Worm (Caenorhabditis elegans) whole organism, dauer: ENCODE results near the gene fbxc-22.

Source experiments
- unc-62 ChIP-seq: sonication (generic microtip); optimal IDR thresholded peaks from 2 replicates; lab custom pipeline; 2017; ENCODE audit warnings: missing biosample characterization, missing genetic modification reagents, missing genetic modification characterization

fbxc-22 gene

ce11 chrII:1691011-1691410 lies at the start of gene fbxc-22:
Gene fbxc-22, minus strand, starts transcription at chrII:1691111.
- no peak for TF ChIP-seq unc-62 (GFP tag; lab: Kevin White, UChicago)

DNA sequence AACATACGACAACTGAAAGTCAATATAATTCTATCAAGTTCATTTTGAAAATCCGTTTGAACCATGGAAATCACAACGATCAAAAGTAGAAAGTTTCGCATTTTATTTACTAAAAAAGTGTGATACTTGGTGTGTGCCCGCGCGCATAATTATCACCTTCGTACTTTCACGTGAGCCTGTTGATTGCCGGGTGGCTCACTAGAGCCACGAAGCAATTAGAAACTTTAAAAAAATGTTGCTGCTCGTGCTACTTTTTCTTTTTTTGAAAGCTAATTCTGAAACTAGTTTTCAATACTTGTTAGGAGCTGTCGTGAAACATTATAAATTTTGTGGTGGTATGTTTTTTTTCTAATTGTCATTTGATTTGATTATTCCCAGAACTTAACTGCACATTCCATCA lies 47.9 kb upstream of the fbxc-22 start, which contains the start of the genes irld-9 and irld-33:
irld-9 (minus strand) TSS at position 101 of the 400 bp plus-strand sequence.
irld-33 (plus strand) TSS at position 209 of the 400 bp plus-strand sequence.
- TF ChIP-seq unc-62 (GFP tag; lab: Kevin White, UChicago) = no peak

- TF ChIP-seq unc-62 (GFP tag; lab: Kevin White, UChicago) = no peak
Observed at ce11 chrII:1736353-1736752, 45.4 kb upstream of the fbxc-22 start, which contains the start of gene ceh-83. Gene ceh-83, minus strand, starts transcription at chrII:1736533.

ce11 chrII:1735145-1735544 lies 44.2 kb upstream of the fbxc-22 start:
- TF ChIP-seq unc-62 (GFP tag; lab: Kevin White, UChicago) = no peak

ce11 chrII:1731932-1732331 lies 41.0 kb upstream of the fbxc-22 start, which contains the start of gene ceh-82:
Gene ceh-82, plus strand, starts transcription at chrII:1732232.
- no peak for TF ChIP-seq unc-62 (GFP tag; lab: Kevin White, UChicago)

DNA sequence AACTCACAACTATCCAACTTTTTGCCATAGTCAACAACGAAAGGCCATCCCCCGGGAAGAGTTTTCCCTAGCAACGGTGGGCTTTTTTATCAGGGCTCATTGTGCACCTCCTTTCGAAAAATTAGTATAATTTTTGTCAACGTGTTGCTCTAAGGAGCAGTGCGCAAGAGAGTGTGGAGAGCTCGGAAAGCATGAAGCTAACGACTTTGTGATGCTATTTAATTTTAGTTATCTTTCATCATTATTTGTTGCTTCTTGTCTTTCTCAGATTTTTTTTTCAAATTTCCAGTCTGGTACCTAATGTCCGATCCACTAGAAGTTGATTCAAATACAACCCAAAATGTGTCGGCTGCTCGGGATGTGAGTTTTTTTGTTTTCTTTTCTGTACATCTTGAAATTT lies 39.2 kb upstream of the fbxc-22 start, which contains the start of gene ceh-81:
ceh-81 (plus strand) TSS at position 301 of the 400 bp plus-strand sequence.
- no peak for TF ChIP-seq unc-62 (GFP tag; lab: Kevin White, UChicago)

DNA sequence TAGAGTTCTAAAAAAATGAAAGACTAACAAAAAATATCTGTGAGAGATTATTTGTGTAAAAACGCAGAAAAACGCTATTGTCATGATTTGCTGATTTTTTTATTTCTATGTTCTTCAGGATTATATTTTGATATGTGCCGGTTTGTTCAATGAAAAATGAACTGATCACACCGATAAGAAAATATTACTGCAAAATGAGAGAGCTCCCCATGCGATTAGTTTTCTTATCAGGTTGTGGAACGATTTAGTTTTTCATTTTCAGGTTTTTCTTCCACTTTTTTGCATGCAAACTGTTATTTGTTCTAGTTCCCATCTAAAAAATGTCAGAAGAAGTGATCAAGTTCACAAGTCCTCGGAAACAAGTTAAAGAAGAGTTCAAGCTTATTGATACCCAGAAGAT lies 37.3 kb upstream of the fbxc-22 start, which contains the start of gene btb-9:
btb-9 (plus strand) TSS at position 254 of the 400 bp plus-strand sequence.
- TF ChIP-seq unc-62 (GFP tag; lab: Kevin White, UChicago) = no peak

DNA sequence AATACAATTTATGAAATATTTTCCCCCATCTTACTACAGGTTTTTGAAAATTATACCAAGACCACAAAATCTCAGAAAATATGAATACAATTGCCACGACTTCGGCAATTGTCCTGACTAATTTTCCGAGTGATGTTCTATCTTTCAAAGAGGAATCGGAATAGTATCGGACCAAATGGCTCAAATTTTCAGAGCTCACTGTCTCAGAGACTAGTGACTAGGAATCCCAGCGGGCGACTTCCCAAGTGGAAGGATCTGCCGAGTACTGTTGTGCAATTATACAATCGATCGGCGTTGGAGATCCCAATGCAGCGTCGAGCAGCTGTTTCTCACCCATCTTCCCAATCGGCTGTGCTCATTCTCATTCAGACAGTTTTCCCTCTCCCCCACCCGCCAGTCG lies 34.8 kb upstream of the fbxc-22 start, which contains the start of gene F45C12.17:
F45C12.17 (plus strand) TSS at position 377 of the 400 bp plus-strand sequence.
- no peak for TF ChIP-seq unc-62 (GFP tag; lab: Kevin White, UChicago)

ce11 chrII:1724314-1724713 lies 33.4 kb upstream of the fbxc-22 start, which contains the start of gene fbxb-11:
Gene fbxb-11, plus strand, starts transcription at chrII:1724614.
- no peak for TF ChIP-seq unc-62 (GFP tag; lab: Kevin White, UChicago)

DNA sequence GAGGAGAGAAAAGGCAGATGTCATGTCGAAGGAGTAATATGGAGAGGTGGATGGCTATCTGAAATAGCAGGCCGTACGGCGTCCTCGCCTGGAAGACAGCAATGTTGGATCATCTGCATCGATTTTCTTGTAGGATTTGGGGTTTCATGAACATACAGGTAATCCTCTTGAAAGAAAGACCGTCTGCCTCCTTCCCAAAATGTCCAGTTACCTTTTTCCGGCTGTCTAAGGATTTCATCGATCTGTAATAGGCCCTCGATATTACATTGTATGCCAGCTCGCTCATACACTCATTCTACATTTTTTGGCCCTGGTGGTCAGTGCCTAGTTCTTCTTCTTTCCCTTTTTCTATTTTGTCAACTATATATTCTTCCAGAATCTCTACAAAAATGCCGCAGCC lies 31.5 kb upstream of the fbxc-22 start, which contains the start of the genes fbxb-5 and btb-8:
fbxb-5 (minus strand) TSS at position 101 of the 400 bp plus-strand sequence.
btb-8 (plus strand) TSS at position 377 of the 400 bp plus-strand sequence.
- no peak for TF ChIP-seq unc-62 (GFP tag; lab: Kevin White, UChicago)

- TF ChIP-seq unc-62 (GFP tag; lab: Kevin White, UChicago) = no peak
Observed at ce11 chrII:1719153-1719552, 28.2 kb upstream of the fbxc-22 start, which contains the start of gene fbxb-48. Gene fbxb-48, minus strand, starts transcription at chrII:1719253.

ce11 chrII:1714772-1715353 lies 24.0 kb upstream of the fbxc-22 start, which contains the start of gene btb-6:
Gene btb-6, plus strand, starts transcription at chrII:1715303.
- no peak for TF ChIP-seq unc-62 (GFP tag; lab: Kevin White, UChicago)

ce11 chrII:1712938-1713337 lies 22.0 kb upstream of the fbxc-22 start, which contains the start of gene btb-7:
Gene btb-7, plus strand, starts transcription at chrII:1713238.
- TF ChIP-seq unc-62 (GFP tag; lab: Kevin White, UChicago) = no peak

DNA sequence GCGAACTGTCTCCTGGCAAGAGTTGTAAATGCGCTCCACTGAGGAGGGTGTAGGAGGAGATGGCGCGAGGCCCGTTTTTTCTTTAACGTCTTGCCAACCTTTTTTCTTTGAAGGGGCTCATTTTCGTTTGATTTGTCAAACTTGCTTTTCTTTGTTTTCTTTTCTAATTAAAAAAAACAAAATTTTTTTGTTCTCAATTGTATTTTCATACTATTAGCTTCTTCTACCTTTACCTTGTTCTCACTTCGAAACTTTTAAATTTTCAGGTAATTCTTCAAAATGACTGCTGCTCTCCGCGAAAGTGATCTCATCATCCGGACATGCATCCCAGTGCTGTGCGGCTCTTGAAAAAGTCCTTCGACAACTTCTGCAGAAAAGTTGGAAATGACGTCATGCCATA lies 19.0 kb upstream of the fbxc-22 start, which contains the start of gene fbxa-184:
fbxa-184 (plus strand) TSS at position 301 of the 400 bp plus-strand sequence.
- TF ChIP-seq unc-62 (GFP tag; lab: Kevin White, UChicago) = no peak

DNA sequence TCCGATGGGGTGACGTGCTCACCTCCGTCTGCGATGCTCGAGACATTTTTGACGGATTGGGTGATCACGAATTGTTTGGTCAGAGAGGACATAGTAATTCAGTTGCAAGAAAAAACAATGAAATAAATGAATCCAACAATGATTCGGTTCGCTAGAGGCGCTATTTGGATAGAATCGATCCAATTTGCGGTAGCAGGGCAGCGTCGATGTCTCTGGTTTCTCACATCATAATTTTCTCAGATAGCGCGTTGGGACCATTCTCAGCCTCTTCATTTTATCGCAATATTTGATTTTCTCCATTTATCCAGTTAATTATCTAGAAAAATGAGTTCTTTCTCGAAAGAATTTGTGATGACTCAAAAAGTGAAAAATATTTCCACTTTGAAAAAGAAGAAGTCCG lies 15.5 kb upstream of the fbxc-22 start, which contains the start of gene sdz-18:
sdz-18 (minus strand) TSS at position 101 of the 400 bp plus-strand sequence.
- TF ChIP-seq unc-62 (GFP tag; lab: Kevin White, UChicago) = no peak

- no peak for TF ChIP-seq unc-62 (GFP tag; lab: Kevin White, UChicago)
Observed at ce11 chrII:1703363-1703762, 12.5 kb upstream of the fbxc-22 start, which contains the start of gene fbxb-47. Gene fbxb-47, minus strand, starts transcription at chrII:1703463.
